Worm (Caenorhabditis elegans) whole organism, L1 larva: ENCODE results near the gene srh-184.

Experiments
- C34B4.2 ChIP-seq: sonication (generic microtip); optimal IDR thresholded peaks from 2 replicates; lab custom pipeline; 2017; ENCODE audit warnings: mild to moderate bottlenecking, missing genetic modification characterization, missing compliant biosample characterization
- Y116A8C.19 ChIP-seq: sonication (generic microtip); optimal IDR thresholded peaks from 2 replicates; lab custom pipeline; 2016; ENCODE audit warnings: missing compliant biosample characterization, missing genetic modification characterization, borderline replicate concordance
- aha-1 ChIP-seq: fragments of 150-350 bp; optimal IDR thresholded peaks from 2 replicates; lab custom pipeline; 2014; ENCODE audit warnings: missing biosample characterization, missing genetic modification characterization
- aly-2 ChIP-seq: fragments of 150-350 bp; optimal IDR thresholded peaks from 2 replicates; lab custom pipeline; 2014; ENCODE audit warnings: missing biosample characterization, missing genetic modification characterization
- ama-1 ChIP-seq: fragments of 150-350 bp; optimal IDR thresholded peaks from 2 replicates; lab custom pipeline; 2014
- ceh-8 ChIP-seq: fragments of 200-800 bp; sonication (Bioruptor generic); optimal IDR thresholded peaks from 2 replicates; lab custom pipeline; 2018; ENCODE audit warnings: mild to moderate bottlenecking, missing genetic modification characterization, moderate library complexity, missing compliant biosample characterization
- ceh-82 ChIP-seq, 3 experiments: fragments of 150-350 bp in 1 of 3; sonication (generic microtip) in 2 of 3; optimal IDR thresholded peaks; 2 replicates each; lab custom pipeline; 2014 to 2017; ENCODE audit warnings: missing biosample characterization in 3 of 3, missing genetic modification characterization in 3 of 3
- ceh-88 ChIP-seq: fragments of 200-800 bp; sonication (Bioruptor generic); IDR thresholded peaks from 2 replicates; pipeline ENCODE4 v1.3.6; 2022; ENCODE audit warnings: missing genetic modification characterization, missing compliant biosample characterization
- ceh-90 ChIP-seq: sonication (generic microtip); optimal IDR thresholded peaks from 2 replicates; lab custom pipeline; 2016; ENCODE audit warnings: missing genetic modification characterization, missing compliant biosample characterization
- egl-13 ChIP-seq: sonication (generic microtip); optimal IDR thresholded peaks from 2 replicates; lab custom pipeline; 2016; ENCODE audit warnings: missing genotype, missing genetic modification reagents, missing genetic modification characterization, missing compliant biosample characterization
- egl-27 ChIP-seq, 2 experiments: fragments of 150-350 bp in 1 of 2; sonication (generic microtip); optimal IDR thresholded peaks; 3 replicates each; lab custom pipeline; 2017 to 2018; ENCODE audit warnings: missing biosample characterization in 2 of 2, missing genetic modification characterization in 2 of 2, missing genetic modification reagents in 2 of 2
- elt-2 ChIP-seq: sonication (generic microtip); optimal IDR thresholded peaks from 2 replicates; lab custom pipeline; 2016; ENCODE audit warnings: missing genetic modification characterization, mild to moderate bottlenecking, inconsistent platforms, missing compliant biosample characterization, missing genetic modification reagents
- ets-5 ChIP-seq: fragments of 200-800 bp; sonication (Bioruptor generic); IDR thresholded peaks from 2 replicates; pipeline ENCODE4 v1.3.6; 2022; ENCODE audit warnings: missing genetic modification characterization, missing compliant biosample characterization
- fkh-10 ChIP-seq: sonication (generic microtip); optimal IDR thresholded peaks from 2 replicates; lab custom pipeline; 2017; ENCODE audit warnings: missing biosample characterization, missing genetic modification reagents, missing genetic modification characterization
- fkh-8 ChIP-seq: sonication (generic microtip); optimal IDR thresholded peaks from 2 replicates; lab custom pipeline; 2016; ENCODE audit warnings: mild to moderate bottlenecking, missing genetic modification characterization, missing compliant biosample characterization
- fos-1 ChIP-seq: fragments of 150-350 bp; optimal IDR thresholded peaks from 2 replicates; lab custom pipeline; 2014; ENCODE audit warnings: missing biosample characterization, missing genetic modification characterization
- hlh-17 ChIP-seq: fragments of 200-800 bp; sonication (Bioruptor generic); optimal IDR thresholded peaks from 2 replicates; lab custom pipeline; 2018; ENCODE audit warnings: missing genetic modification characterization, mild to moderate bottlenecking, missing compliant biosample characterization, moderate library complexity, borderline replicate concordance
- hlh-4 ChIP-seq: sonication (generic microtip); optimal IDR thresholded peaks from 2 replicates; lab custom pipeline; 2016; ENCODE audit warnings: mild to moderate bottlenecking, missing genetic modification characterization, missing compliant biosample characterization
- hpl-2 ChIP-seq: fragments of 150-350 bp; optimal IDR thresholded peaks from 2 replicates; lab custom pipeline; 2014; ENCODE audit warnings: missing biosample characterization, missing genetic modification reagents, missing genetic modification characterization
- jun-1 ChIP-seq: fragments of 150-350 bp; optimal IDR thresholded peaks from 2 replicates; lab custom pipeline; 2014; ENCODE audit warnings: missing biosample characterization, missing genetic modification reagents, missing genetic modification characterization
- lin-14 ChIP-seq: fragments of 200-800 bp; sonication (Bioruptor generic); optimal IDR thresholded peaks from 2 replicates; lab custom pipeline; 2018; ENCODE audit warnings: mild to moderate bottlenecking, missing genetic modification characterization, moderate library complexity, missing compliant biosample characterization
- lin-35 ChIP-seq, 2 experiments: fragments of 150-350 bp; optimal IDR thresholded peaks; 2 replicates each; lab custom pipeline; 2014; ENCODE audit warnings: missing biosample characterization in 2 of 2, missing genetic modification characterization in 2 of 2, missing genetic modification reagents in 2 of 2
- lsy-2 ChIP-seq, 2 experiments: fragments of 150-350 bp; optimal IDR thresholded peaks; 2 replicates each; lab custom pipeline; 2014; ENCODE audit warnings: missing biosample characterization in 2 of 2, missing genetic modification characterization in 2 of 2
- mab-9 ChIP-seq: fragments of 200-800 bp; sonication (Bioruptor generic); IDR thresholded peaks from 2 replicates; pipeline ENCODE4 v1.3.6; 2022; ENCODE audit warnings: missing genetic modification reagents, missing genetic modification characterization, missing compliant biosample characterization
- mdl-1 ChIP-seq, 2 experiments: fragments of 150-350 bp; optimal IDR thresholded peaks; 2 replicates each; lab custom pipeline; 2014 to 2017; ENCODE audit warnings: missing biosample characterization in 2 of 2, missing genetic modification characterization in 2 of 2, inconsistent platforms in 1 of 2
- mef-2 ChIP-seq: fragments of 150-350 bp; optimal IDR thresholded peaks from 2 replicates; lab custom pipeline; 2014; ENCODE audit warnings: missing biosample characterization, missing genetic modification characterization
- mep-1 ChIP-seq: fragments of 150-350 bp; optimal IDR thresholded peaks from 2 replicates; lab custom pipeline; 2014; ENCODE audit warnings: missing biosample characterization, missing genetic modification characterization
- nhr-19 ChIP-seq: fragments of 200-800 bp; sonication (Bioruptor generic); conservative IDR thresholded peaks from 2 replicates; pipeline ENCODE4 v1.3.6; 2022; ENCODE audit warnings: missing genetic modification characterization, missing compliant biosample characterization
- nhr-20 ChIP-seq: sonication (generic microtip); optimal IDR thresholded peaks from 2 replicates; lab custom pipeline; 2016; ENCODE audit warnings: mild to moderate bottlenecking, missing genetic modification characterization, missing compliant biosample characterization
- nhr-237 ChIP-seq: fragments of 150-350 bp; optimal IDR thresholded peaks from 2 replicates; lab custom pipeline; 2014; ENCODE audit warnings: missing biosample characterization, missing genetic modification characterization
- nhr-28 ChIP-seq: fragments of 150-350 bp; optimal IDR thresholded peaks from 2 replicates; lab custom pipeline; 2014; ENCODE audit warnings: missing biosample characterization, missing genetic modification characterization
- nhr-71 ChIP-seq: sonication (generic microtip); optimal IDR thresholded peaks from 2 replicates; lab custom pipeline; 2016; ENCODE audit warnings: mild to moderate bottlenecking, missing genetic modification characterization, moderate library complexity, missing compliant biosample characterization
- nhr-84 ChIP-seq: sonication (generic microtip); optimal IDR thresholded peaks from 2 replicates; lab custom pipeline; 2017; ENCODE audit warnings: missing biosample characterization, missing genetic modification characterization
- pax-3 ChIP-seq: fragments of 200-800 bp; sonication (Bioruptor generic); optimal IDR thresholded peaks from 2 replicates; lab custom pipeline; 2018; ENCODE audit warnings: mild to moderate bottlenecking, missing genetic modification characterization, moderate library complexity, missing compliant biosample characterization
- pqm-1 ChIP-seq: sonication (generic microtip); optimal IDR thresholded peaks from 3 replicates; lab custom pipeline; 2017; ENCODE audit warnings: missing biosample characterization, missing genetic modification characterization
- skn-1 ChIP-seq: fragments of 150-350 bp; optimal IDR thresholded peaks from 2 replicates; lab custom pipeline; 2014; ENCODE audit warnings: missing biosample characterization, missing genetic modification characterization
- sup-37 ChIP-seq: fragments of 200-800 bp; sonication (Bioruptor generic); optimal IDR thresholded peaks from 2 replicates; lab custom pipeline; 2018; ENCODE audit warnings: mild to moderate bottlenecking, missing genetic modification characterization, missing compliant biosample characterization
- swsn-7 ChIP-seq: sonication (generic microtip); optimal IDR thresholded peaks from 2 replicates; lab custom pipeline; 2016; ENCODE audit warnings: missing genetic modification characterization, missing compliant biosample characterization
- tlp-1 ChIP-seq: fragments of 150-350 bp; optimal IDR thresholded peaks from 2 replicates; lab custom pipeline; 2014; ENCODE audit warnings: missing biosample characterization, missing genetic modification characterization
- unc-130 ChIP-seq: fragments of 150-350 bp; optimal IDR thresholded peaks from 2 replicates; lab custom pipeline; 2017; ENCODE audit warnings: missing biosample characterization, missing genetic modification characterization, inconsistent platforms
- unc-86 ChIP-seq: sonication (generic microtip); optimal IDR thresholded peaks from 2 replicates; lab custom pipeline; 2016; ENCODE audit warnings: missing genetic modification characterization, missing compliant biosample characterization
- unc-98 ChIP-seq: fragments of 200-800 bp; sonication (Bioruptor generic); IDR thresholded peaks from 2 replicates; pipeline ENCODE4 v1.3.6; 2022; ENCODE audit warnings: missing genetic modification characterization, missing compliant biosample characterization
- vab-15 ChIP-seq: sonication (generic microtip); optimal IDR thresholded peaks from 2 replicates; lab custom pipeline; 2017; ENCODE audit warnings: missing genotype, mild to moderate bottlenecking, missing genetic modification characterization, missing compliant biosample characterization
- xbp-1 ChIP-seq: sonication (generic microtip); optimal IDR thresholded peaks from 2 replicates; lab custom pipeline; 2016; ENCODE audit warnings: missing genetic modification characterization, missing compliant biosample characterization

srh-184 gene

DNA sequence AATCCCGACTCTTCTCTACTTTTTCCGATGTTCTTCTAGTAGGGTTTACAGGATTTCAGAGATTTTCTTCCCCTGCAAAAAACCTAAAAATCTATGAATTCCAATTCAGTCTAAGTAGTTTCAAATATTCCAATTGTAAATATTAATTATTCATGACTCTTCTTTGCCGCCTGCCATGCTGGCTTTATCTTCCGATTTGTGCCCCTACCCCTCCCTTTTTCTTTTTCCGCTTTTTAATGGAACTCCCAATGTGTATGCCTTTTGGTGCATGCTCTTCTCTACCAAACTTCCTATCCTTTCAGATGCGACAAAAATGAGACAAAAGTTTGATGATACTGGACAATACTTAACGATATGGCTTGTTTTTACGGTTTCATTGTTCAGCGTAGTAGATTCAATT is 26.7 kb upstream of the srh-184 start, which contains the start of gene nrx-1:
TSS of gene nrx-1 (plus strand) at position 301 of the 400 bp plus-strand sequence.
- no peak for TF ChIP-seq tlp-1
- TF ChIP-seq ceh-88 = no peak
- no peak for TF ChIP-seq jun-1 (tag; lab: Kevin White, UChicago)
- TF ChIP-seq swsn-7 (tag; lab: Kevin White, UChicago) = no peak
- no peak for TF ChIP-seq pqm-1 (tag; lab: Kevin White, UChicago)
- TF ChIP-seq sup-37 (GFP tag; lab: Kevin White, UChicago) = no peak

DNA sequence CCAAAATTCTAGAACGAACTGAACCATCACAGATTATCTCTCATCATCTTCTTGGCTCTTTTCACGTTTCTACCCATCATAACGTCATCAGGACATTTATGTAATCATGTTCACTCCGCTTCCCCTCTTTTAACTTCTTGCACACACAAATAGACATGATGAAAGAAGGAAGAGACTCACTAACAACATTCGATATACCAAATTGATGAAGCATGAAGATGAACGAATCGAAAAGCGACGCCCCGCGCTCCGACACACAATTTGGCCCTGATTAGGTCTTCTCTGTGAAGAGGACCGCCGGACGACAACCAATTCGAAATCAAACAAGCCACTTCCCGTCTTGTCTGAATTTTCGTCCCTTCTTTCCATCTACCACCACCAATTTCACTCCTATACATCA is 20.5 kb upstream of the srh-184 start:
- TF ChIP-seq fos-1 (tag; lab: Kevin White, UChicago) (no peak), lin-14 (GFP tag; lab: Kevin White, UChicago) (peak; percentile 52)

DNA sequence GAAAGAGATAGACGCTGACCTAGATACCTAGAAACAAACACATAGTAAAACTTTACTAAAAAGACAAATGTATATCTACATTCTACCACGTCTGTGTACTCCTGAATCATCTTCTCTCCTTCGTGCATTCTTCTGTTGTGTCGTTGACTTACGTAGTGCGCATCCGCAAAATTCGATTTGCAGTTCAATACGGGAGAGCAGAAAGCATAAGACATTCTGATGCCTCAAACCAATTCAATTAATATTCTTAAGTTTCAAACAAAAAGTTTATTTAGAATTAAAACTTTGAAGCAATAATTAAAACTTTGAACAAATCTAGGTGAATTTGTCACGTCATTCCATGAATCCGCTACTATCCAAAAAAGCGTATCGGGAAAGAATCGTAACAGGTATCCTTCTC is 18.8 kb upstream of the srh-184 start:
- TF ChIP-seq xbp-1 (tag; lab: Kevin White, UChicago) = no peak
- peak; percentile 15 for TF ChIP-seq lin-14 (GFP tag; lab: Kevin White, UChicago)
- TF ChIP-seq Y116A8C.19 = no peak
- TF ChIP-seq fkh-10 (GFP tag; lab: Kevin White, UChicago) = peak; percentile 30
- no peak for TF ChIP-seq fkh-8 (tag; lab: Kevin White, UChicago)
- TF ChIP-seq, all 84 proteins: peak for 2

DNA sequence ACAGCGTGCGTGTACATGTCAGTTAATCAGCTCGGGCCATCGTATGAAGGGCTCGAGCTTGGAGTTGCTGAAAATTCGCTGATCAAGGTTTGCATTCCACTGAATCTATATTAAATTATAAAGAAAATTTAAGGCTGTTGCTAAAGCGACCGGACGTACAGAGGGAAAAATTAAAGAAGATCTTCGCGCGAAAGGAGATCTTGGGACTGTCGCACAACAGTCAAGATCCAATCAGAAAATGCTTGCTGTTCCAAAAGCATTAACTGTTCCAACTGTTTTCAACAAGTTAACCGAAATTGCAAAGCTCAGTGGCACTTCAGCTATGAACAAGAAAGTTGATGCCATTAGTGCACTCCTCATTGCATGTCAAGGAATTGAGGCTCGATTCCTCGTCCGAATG is 16.3 kb upstream of the srh-184 start:
- TF ChIP-seq unc-98 (GFP tag; lab: Robert Waterston, UW) (no peak), egl-27 (tag; optimal IDR thresholded peaks at IDR 0.05; lab: Kevin White, UChicago) (no peak), ceh-90 (tag; lab: Kevin White, UChicago) (no peak), unc-130 (tag; lab: Kevin White, UChicago) (no peak)

DNA sequence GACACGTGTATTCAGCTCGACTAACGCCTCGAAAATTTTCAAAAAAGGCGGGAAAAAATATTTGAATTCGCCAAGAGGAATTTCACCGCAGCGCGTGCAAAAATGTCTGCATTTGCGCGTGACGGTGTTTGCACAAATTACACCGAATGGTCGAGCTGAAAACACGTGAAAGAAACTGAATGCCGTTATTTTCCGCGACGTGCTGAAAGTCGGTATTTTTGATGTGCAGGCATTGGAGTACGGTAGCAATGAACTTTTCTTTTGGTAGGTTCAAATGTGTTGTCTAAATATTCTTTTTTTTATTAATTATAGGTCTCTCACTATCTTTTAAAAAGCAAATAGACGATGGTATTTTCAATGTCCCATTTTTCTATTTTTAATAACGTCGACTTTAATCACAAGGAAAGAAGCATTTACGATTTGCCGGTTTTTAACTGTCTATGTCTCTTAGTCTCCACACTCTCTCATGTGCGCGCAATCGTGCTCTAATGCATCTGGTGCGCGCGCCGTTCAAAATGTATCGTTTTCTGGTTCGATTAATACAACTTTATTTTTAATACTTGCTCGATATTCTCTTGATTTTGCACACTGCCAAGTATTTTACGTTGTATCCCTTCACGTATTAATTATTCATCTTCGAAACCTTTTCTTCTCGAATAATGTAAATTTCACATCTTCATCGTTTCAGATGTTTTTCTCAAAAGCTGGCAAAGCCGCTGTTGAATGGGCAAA is 15.6 kb upstream of the srh-184 start, which contains the start of the genes C29A12.1 and lig-1:
TSS of gene C29A12.1 (minus strand) at position 63 of the 732 bp plus-strand sequence.
TSS of gene lig-1 (plus strand) at position 682 of the 732 bp plus-strand sequence.
- TF ChIP-seq hlh-17 (GFP tag; lab: Kevin White, UChicago) (no peak), unc-86 (tag; lab: Kevin White, UChicago) (no peak), nhr-237 (tag; lab: Kevin White, UChicago) (no peak), mep-1 (no peak), ceh-8 (GFP tag; lab: Kevin White, UChicago) (no peak), pax-3 (no peak), vab-15 (tag; lab: Kevin White, UChicago) (no peak), lin-35 (GFP tag; optimal IDR thresholded peaks at IDR 0.05; lab: Kevin White, UChicago) (peak; percentile 45 to 88), lsy-2 (tag; optimal IDR thresholded peaks at IDR 0.05; lab: Kevin White, UChicago) (peak in 1 of 2 experiments; percentile 53), nhr-20 (tag; lab: Kevin White, UChicago) (peak; percentile 3), C34B4.2 (no peak), nhr-19 (GFP tag; lab: Robert Waterston, UW) (no peak), aha-1 (tag; lab: Kevin White, UChicago) (no peak), egl-13 (tag; lab: Kevin White, UChicago) (no peak), unc-130 (tag; lab: Kevin White, UChicago) (peak; percentile 19), ets-5 (GFP tag; lab: Robert Waterston, UW) (no peak), mdl-1 (tag; optimal IDR thresholded peaks at IDR 0.05; lab: Kevin White, UChicago) (peak in 1 of 2 experiments; percentile 46), hpl-2 (GFP tag; lab: Kevin White, UChicago) (no peak), nhr-84 (no peak), aly-2 (tag; lab: Kevin White, UChicago) (no peak), unc-98 (GFP tag; lab: Robert Waterston, UW) (no peak), ama-1 (no peak), ceh-82 (tag; optimal IDR thresholded peaks at IDR 0.05; lab: Kevin White, UChicago) (no peak), lin-14 (GFP tag; lab: Kevin White, UChicago) (peak; percentile 46), ceh-90 (tag; lab: Kevin White, UChicago) (no peak), skn-1 (peak; percentile 30), mef-2 (tag; lab: Kevin White, UChicago) (no peak), xbp-1 (tag; lab: Kevin White, UChicago) (peak; percentile 16), elt-2 (tag; lab: Kevin White, UChicago) (no peak), hlh-4 (tag; lab: Kevin White, UChicago) (no peak), mab-9 (GFP tag; lab: Robert Waterston, UW) (no peak), nhr-28 (tag; lab: Kevin White, UChicago) (no peak), nhr-71 (tag; lab: Kevin White, UChicago) (peak; percentile 22)
